Worm (Caenorhabditis elegans) whole organism, early embryonic: ENCODE measurements around the gene rpl-26.

Source experiments
- B0310.2 ChIP-seq: sonication (generic microtip); optimal IDR thresholded peaks from 2 replicates; lab custom pipeline; 2016; ENCODE audit warnings: mild to moderate bottlenecking, missing genetic modification characterization, missing compliant biosample characterization
- F13C5.2 ChIP-seq: sonication (generic microtip); optimal IDR thresholded peaks from 2 replicates; lab custom pipeline; 2017; ENCODE audit warnings: mild to moderate bottlenecking, missing genetic modification characterization, inconsistent platforms, missing compliant biosample characterization
- aly-1 ChIP-seq: sonication (generic microtip); optimal IDR thresholded peaks from 2 replicates; lab custom pipeline; 2016; ENCODE audit warnings: missing genetic modification characterization, missing compliant biosample characterization
- ama-1 ChIP-seq: fragments of 150-350 bp; optimal IDR thresholded peaks from 2 replicates; lab custom pipeline; 2014
- ceh-13 ChIP-seq: fragments of 200-800 bp; sonication (Bioruptor generic); optimal IDR thresholded peaks from 2 replicates; lab custom pipeline; 2018; ENCODE audit warnings: mild to moderate bottlenecking, missing genetic modification characterization, missing compliant biosample characterization
- ceh-36 ChIP-seq: sonication (generic microtip); optimal IDR thresholded peaks from 2 replicates; lab custom pipeline; 2016; ENCODE audit warnings: missing genetic modification characterization, inconsistent platforms, missing compliant biosample characterization
- ets-7 ChIP-seq: sonication (generic microtip); optimal IDR thresholded peaks from 2 replicates; lab custom pipeline; 2016; ENCODE audit warnings: missing genotype, missing genetic modification characterization, missing compliant biosample characterization
- flt-1 ChIP-seq: fragments of 200-800 bp; sonication (Bioruptor generic); IDR thresholded peaks from 2 replicates; pipeline ENCODE4 v1.3.6; 2022; ENCODE audit warnings: missing genetic modification characterization, missing compliant biosample characterization
- hmbx-1 ChIP-seq: sonication (generic microtip); optimal IDR thresholded peaks from 2 replicates; lab custom pipeline; 2016; ENCODE audit warnings: mild to moderate bottlenecking, missing genetic modification characterization, missing compliant biosample characterization
- hmg-4 ChIP-seq: fragments of 200-800 bp; sonication (Bioruptor generic); optimal IDR thresholded peaks from 2 replicates; lab custom pipeline; 2018; ENCODE audit warnings: mild to moderate bottlenecking, missing genetic modification characterization, missing compliant biosample characterization
- hnd-1 ChIP-seq: sonication (generic microtip); optimal IDR thresholded peaks from 2 replicates; lab custom pipeline; 2016; ENCODE audit warnings: missing genetic modification characterization, missing compliant biosample characterization
- pes-1 ChIP-seq: fragments of 200-800 bp; sonication (Bioruptor generic); IDR thresholded peaks from 2 replicates; pipeline ENCODE4 v1.3.6; 2022; ENCODE audit warnings: missing genetic modification reagents, missing genetic modification characterization, missing compliant biosample characterization
- scrt-1 ChIP-seq: fragments of 200-800 bp; sonication (Bioruptor generic); IDR thresholded peaks from 2 replicates; pipeline ENCODE4 v1.3.6; 2022; ENCODE audit warnings: missing genetic modification characterization, missing compliant biosample characterization
- sea-1 ChIP-seq: fragments of 200-800 bp; sonication (Bioruptor generic); conservative IDR thresholded peaks from 2 replicates; pipeline ENCODE4 v1.3.6; 2022; ENCODE audit warnings: missing genetic modification characterization, missing compliant biosample characterization
- tbx-11 ChIP-seq: fragments of 200-800 bp; sonication (Bioruptor generic); IDR thresholded peaks from 2 replicates; pipeline ENCODE4 v1.3.6; 2022; ENCODE audit warnings: missing genetic modification characterization, missing compliant biosample characterization
- tbx-37 ChIP-seq: fragments of 200-800 bp; sonication (Bioruptor generic); conservative IDR thresholded peaks from 2 replicates; pipeline ENCODE4 v1.3.6; 2022; ENCODE audit warnings: missing genetic modification reagents, missing genetic modification characterization, missing compliant biosample characterization
- tra-4 ChIP-seq: sonication (generic microtip); optimal IDR thresholded peaks from 2 replicates; lab custom pipeline; 2017; ENCODE audit warnings: missing genetic modification characterization, missing compliant biosample characterization

The rpl-26 gene

ce11 chrII:8640503-8640902 is 37.9 kb downstream of the rpl-26 start:
- TF ChIP-seq tbx-37 (GFP tag; lab: Robert Waterston, UW) (no peak), ceh-36 (tag; lab: Kevin White, UChicago) (no peak), ets-7 (tag; lab: Kevin White, UChicago) (no peak), flt-1 (no peak), ceh-13 (GFP tag; lab: Kevin White, UChicago) (no peak)

DNA sequence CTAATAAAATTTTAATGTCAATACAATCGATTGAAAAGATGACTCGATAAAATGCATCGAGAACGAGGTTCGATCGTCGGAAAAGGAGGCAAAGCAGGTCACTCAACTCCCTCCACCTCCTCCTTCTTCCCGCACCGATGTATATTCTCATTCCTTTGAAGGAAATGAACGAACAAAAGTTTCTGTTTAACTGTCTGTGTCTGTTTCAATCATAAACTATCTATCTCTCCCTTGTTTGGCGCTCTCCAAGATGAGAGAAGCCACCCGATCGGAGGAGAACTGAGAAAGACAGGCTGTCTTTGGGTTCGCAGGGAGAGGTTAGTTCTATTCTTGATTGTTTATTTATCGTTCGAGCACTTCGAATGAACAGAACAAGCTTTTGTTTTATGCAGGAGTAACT is 38.5 kb downstream of the rpl-26 start, which contains the start of gene D2085.7:
D2085.7 (plus strand) TSS at position 251 of the 400 bp plus-strand sequence.
- TF ChIP-seq pes-1 (GFP tag; lab: Robert Waterston, UW) (no peak), hmg-4 (GFP tag; lab: Kevin White, UChicago) (no peak), hnd-1 (tag; lab: Kevin White, UChicago) (no peak), tra-4 (no peak), hmbx-1 (tag; lab: Kevin White, UChicago) (no peak), ceh-36 (tag; lab: Kevin White, UChicago) (no peak), tbx-37 (GFP tag; lab: Robert Waterston, UW) (no peak), F13C5.2 (tag; lab: Kevin White, UChicago) (no peak)

DNA sequence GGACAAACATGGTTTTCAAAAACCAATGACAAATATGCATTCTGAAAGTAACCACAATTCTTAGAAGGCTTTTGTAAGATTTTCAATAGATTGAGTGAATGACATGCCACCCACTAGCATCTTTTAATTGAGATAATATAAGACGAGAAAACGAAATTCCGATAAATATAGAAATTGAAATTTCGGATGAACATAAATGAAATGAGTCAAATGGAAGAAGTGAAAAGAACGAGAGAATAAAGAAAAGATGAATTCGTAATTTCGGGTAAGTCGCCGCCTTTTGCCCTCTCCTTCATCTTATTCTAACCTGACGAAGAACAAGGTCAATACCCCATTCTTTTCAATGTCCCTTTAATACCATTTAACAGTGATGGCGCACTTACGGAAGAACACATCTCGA is 39.8 kb downstream of the rpl-26 start:
- no peak for TF ChIP-seq tbx-37 (GFP tag; lab: Robert Waterston, UW)
- no peak for TF ChIP-seq scrt-1 (GFP tag; lab: Robert Waterston, UW)
- TF ChIP-seq ets-7 (tag; lab: Kevin White, UChicago) = no peak
- TF ChIP-seq pes-1 (GFP tag; lab: Robert Waterston, UW) = no peak
- TF ChIP-seq aly-1 (tag; lab: Kevin White, UChicago) = no peak
- no peak for TF ChIP-seq sea-1
- TF ChIP-seq ceh-36 (tag; lab: Kevin White, UChicago) = no peak
- no peak for TF ChIP-seq ama-1 (lab: Kevin White, UChicago)
- no peak for TF ChIP-seq hmg-4 (GFP tag; lab: Kevin White, UChicago)
- TF ChIP-seq hnd-1 (tag; lab: Kevin White, UChicago) = no peak

DNA sequence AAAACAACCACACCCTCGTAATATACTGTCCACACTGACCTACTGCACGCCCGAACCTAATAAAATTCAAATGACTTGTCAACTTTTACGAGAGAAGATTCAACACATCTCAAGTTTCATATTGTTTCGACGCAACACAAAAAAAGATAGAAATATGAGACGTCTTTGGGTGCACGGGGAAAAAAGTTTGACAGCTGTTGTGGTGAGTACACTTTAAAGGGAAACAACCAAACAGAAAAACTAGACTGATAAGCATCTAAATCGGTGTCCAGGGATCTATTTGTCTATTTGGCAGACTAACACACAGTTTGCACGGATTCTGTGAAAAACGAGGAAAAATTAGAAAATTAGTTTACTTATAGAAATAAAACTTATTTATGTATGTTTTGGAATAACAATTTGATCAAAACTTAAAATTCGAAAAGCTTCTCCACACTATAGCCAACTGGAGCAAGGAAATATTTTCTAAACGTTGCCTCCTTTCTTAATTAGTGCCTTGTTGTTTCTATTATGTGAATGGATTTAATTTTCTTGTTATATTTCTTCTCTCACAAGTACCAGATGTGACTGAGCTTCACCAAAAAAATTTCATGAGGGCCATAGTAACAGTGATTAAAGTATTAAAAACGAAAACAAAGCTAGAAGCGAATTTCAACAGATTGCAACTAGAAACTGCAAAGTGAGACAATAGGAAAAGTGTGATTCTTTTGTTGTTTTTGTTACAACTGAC is 41.2 kb downstream of the rpl-26 start:
- TF ChIP-seq ceh-13 (GFP tag; lab: Kevin White, UChicago) (no peak), B0310.2 (tag; lab: Kevin White, UChicago) (no peak), tra-4 (no peak), aly-1 (tag; lab: Kevin White, UChicago) (no peak), flt-1 (no peak), hmg-4 (GFP tag; lab: Kevin White, UChicago) (no peak), ama-1 (lab: Kevin White, UChicago) (no peak), tbx-37 (GFP tag; lab: Robert Waterston, UW) (no peak), tbx-11 (GFP tag; lab: Robert Waterston, UW) (no peak), hmbx-1 (tag; lab: Kevin White, UChicago) (no peak), scrt-1 (GFP tag; lab: Robert Waterston, UW) (no peak), pes-1 (GFP tag; lab: Robert Waterston, UW) (no peak), sea-1 (no peak)

- TF ChIP-seq scrt-1 (GFP tag; lab: Robert Waterston, UW) = no peak
- no peak for TF ChIP-seq B0310.2 (tag; lab: Kevin White, UChicago)
- no peak for TF ChIP-seq hmg-4 (GFP tag; lab: Kevin White, UChicago)
- no peak for TF ChIP-seq hnd-1 (tag; lab: Kevin White, UChicago)
- TF ChIP-seq ets-7 (tag; lab: Kevin White, UChicago) = no peak
- no peak for TF ChIP-seq tbx-11 (GFP tag; lab: Robert Waterston, UW)
- TF ChIP-seq flt-1 = no peak
- TF ChIP-seq ceh-13 (GFP tag; lab: Kevin White, UChicago) = no peak
- no peak for TF ChIP-seq sea-1
- TF ChIP-seq pes-1 (GFP tag; lab: Robert Waterston, UW) = no peak
- no peak for TF ChIP-seq F13C5.2 (tag; lab: Kevin White, UChicago)
- TF ChIP-seq ama-1 (lab: Kevin White, UChicago) = no peak
- TF ChIP-seq hmbx-1 (tag; lab: Kevin White, UChicago) = no peak
- no peak for TF ChIP-seq ceh-36 (tag; lab: Kevin White, UChicago)
Measured at ce11 chrII:8646437-8646836, 43.9 kb downstream of the rpl-26 start.

- TF ChIP-seq scrt-1 (GFP tag; lab: Robert Waterston, UW) = no peak
Measured at ce11 chrII:8648843-8649242, 46.3 kb downstream of the rpl-26 start.

DNA sequence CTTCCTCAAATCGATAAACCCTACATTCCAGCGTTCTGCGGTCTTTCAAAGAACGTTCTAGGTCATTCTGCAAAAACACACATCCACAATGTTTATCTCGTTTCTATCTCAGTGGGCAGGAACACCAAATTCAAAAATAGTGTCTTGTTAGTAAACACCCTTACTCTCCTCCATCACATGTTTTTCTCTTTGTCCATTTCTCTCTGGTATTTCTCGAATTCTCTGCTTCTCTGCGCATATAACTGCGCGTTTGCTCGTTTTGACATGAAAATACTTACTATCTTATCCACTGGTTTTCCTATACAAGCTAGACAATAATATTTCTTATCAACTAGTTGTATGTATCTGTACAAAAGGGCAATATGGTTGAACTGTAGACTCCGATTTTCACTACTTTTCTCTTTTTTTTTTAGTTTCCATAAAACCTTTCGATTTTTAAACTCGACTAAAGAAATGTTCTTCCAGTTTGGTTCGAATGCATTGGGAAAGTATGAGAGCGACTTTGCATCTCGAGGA is 48.1 kb downstream of the rpl-26 start, which contains the start of gene pyr-1:
pyr-1 (plus strand) TSS at position 466 of the 516 bp plus-strand sequence.
- no peak for TF ChIP-seq tbx-37 (GFP tag; lab: Robert Waterston, UW)
- TF ChIP-seq ceh-13 (GFP tag; lab: Kevin White, UChicago) = no peak
- TF ChIP-seq hmg-4 (GFP tag; lab: Kevin White, UChicago) = no peak
- no peak for TF ChIP-seq F13C5.2 (tag; lab: Kevin White, UChicago)
- no peak for TF ChIP-seq hmbx-1 (tag; lab: Kevin White, UChicago)
- TF ChIP-seq flt-1 = no peak
- no peak for TF ChIP-seq ama-1 (lab: Kevin White, UChicago)
- TF ChIP-seq B0310.2 (tag; lab: Kevin White, UChicago) = no peak
- no peak for TF ChIP-seq sea-1
- TF ChIP-seq ceh-36 (tag; lab: Kevin White, UChicago) = no peak
- no peak for TF ChIP-seq ets-7 (tag; lab: Kevin White, UChicago)
- TF ChIP-seq tbx-11 (GFP tag; lab: Robert Waterston, UW) = no peak
- no peak for TF ChIP-seq aly-1 (tag; lab: Kevin White, UChicago)
- no peak for TF ChIP-seq tra-4
